Fruit fly (Drosophila melanogaster): ENCODE measurements around the gene CG1983.
A peak's percentile ranks its signal among the peaks of the same experiment; 100 is the strongest.

The CG1983 gene

DNA sequence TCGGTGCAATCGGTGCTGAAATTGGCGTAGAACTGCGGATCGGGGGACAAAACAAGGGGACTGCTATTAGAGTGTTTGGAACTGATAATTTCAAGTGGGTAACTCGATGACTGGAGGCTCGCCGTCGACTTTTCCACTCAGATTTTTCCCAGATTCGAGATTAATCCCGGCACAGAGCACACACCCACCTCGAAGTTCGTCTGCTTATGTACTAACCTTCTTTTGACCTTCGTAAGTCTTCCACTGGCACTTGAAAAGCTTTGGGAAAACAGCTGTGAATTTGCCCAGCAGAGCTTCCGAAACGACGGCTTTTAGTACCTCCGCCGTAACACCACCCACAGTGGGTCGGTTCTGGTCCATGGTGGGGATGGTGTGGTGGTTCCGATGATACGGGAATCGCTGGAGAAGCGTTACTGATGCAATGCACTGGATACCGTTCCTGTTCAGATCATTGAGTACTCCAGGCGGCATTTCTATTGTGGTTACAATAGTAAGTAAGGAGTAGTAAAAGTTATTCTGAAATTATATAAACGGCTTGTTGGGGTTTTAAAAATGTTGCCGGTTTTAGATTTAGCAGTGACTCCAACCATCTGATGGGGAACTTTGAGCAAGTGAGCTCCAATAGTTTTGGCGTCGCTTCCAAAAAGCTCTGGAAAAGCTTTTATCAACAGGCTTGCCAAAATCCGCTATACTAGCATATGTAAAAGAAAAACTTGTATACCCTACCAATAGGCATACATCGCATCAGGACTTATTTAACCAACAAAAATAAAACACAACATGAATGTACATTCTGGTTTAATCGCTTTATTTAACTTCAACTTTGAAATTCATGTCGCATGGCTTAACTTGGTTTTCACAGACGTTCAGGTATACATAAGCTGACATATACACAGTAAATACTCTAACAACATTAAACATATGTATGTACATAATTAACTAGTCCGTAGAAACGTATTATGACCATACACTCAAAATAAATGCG, 43.1 kb downstream of the CG1983 start, which contains the start of gene Tpi:
TSS of gene Tpi (minus strand) at position 537 of the 985 bp plus-strand sequence.
- TF ChIP-seq Vsx2 (GFP tag; optimal IDR thresholded peaks at IDR 0.05; ENCODE audit: partially characterized antibody), result no peak
- TF ChIP-seq sage (GFP tag; optimal IDR thresholded peaks at IDR 0.05), result no peak
- peak; percentile 60 for TF ChIP-seq fru (GFP tag; optimal IDR thresholded peaks at IDR 0.05)
- no peak for TF ChIP-seq Rel (GFP tag; optimal IDR thresholded peaks at IDR 0.05)
- no peak for TF ChIP-seq Rel (tag; optimal IDR thresholded peaks at IDR 0.05)
- TF ChIP-seq psq (GFP tag; optimal IDR thresholded peaks at IDR 0.05), result peak; percentile 58
- TF ChIP-seq GATAd (GFP tag; optimal IDR thresholded peaks at IDR 0.05), result no peak
- TF ChIP-seq ey (GFP tag; optimal IDR thresholded peaks at IDR 0.05), result peak; percentile 52
- peak; percentile 53 for TF ChIP-seq OdsH (GFP tag; optimal IDR thresholded peaks at IDR 0.05)
- no peak for TF ChIP-seq dmrt93B (GFP tag; optimal IDR thresholded peaks at IDR 0.05)
- TF ChIP-seq Jra (GFP tag; optimal IDR thresholded peaks at IDR 0.05), result no peak
- peak in 1 of 2 experiments; percentile 58 for TF ChIP-seq foxo (GFP tag; optimal IDR thresholded peaks at IDR 0.05)
- TF ChIP-seq Hr83 (GFP tag; optimal IDR thresholded peaks at IDR 0.05; ENCODE audit: poor library complexity, severe bottlenecking), result peak; percentile 29
- TF ChIP-seq woc (GFP tag; optimal IDR thresholded peaks at IDR 0.05), result no peak
- no peak for TF ChIP-seq brk (GFP tag; optimal IDR thresholded peaks at IDR 0.05)
- no peak for TF ChIP-seq jim (GFP tag; optimal IDR thresholded peaks at IDR 0.05)
- TF ChIP-seq CG32264 (GFP tag; optimal IDR thresholded peaks at IDR 0.05), result no peak
- peak; percentile 84 for TF ChIP-seq Myc (optimal IDR thresholded peaks at IDR 0.05)
- TF ChIP-seq br (GFP tag; optimal IDR thresholded peaks at IDR 0.05), result peak; percentile 65
- peak; percentile 66 for TF ChIP-seq rgr (GFP tag; optimal IDR thresholded peaks at IDR 0.05)

DNA sequence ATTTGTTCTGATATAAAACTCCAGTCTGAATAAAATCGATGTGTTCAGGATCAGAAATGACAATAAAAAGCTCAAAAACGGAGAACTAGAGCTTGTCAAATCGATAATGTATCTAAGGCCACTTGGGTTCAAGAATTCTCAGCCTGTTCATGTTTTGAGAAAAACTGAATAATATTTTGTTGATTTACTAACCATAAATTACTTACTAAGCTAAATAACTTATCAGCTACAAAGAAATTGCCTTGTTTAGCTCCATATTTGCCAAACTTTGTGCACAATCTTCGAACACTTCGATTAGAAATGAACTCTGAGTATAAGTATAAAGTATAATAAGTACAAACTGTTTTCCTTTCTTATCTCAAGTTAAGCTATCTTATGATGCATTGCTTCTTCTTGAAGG, 45.2 kb downstream of the CG1983 start, which contains the start of gene CG31029:
TSS of gene CG31029 (minus strand) at position 101 of the 400 bp plus-strand sequence.
- TF ChIP-seq h (GFP tag; optimal IDR thresholded peaks at IDR 0.05) (no peak), foxo (GFP tag; optimal IDR thresholded peaks at IDR 0.05) (no peak)

DNA sequence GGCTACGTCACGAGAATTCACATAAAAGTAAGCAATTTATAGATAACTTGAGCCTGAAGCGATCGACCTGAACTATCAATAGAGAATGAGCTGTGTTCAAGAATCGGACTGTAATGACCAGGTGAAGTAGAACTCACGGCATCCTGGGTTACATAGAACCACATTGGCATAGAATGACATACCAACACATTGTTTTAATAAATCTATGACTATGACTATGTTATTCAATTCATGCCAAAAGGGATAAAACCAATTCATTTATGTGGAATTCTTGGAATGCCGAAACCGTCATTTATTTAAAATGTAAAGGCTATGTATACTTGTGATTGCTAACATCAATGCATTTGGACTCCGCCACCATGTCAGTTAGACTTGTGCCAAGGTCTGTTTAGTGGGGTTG, 48.5 kb downstream of the CG1983 start, which contains the start of gene Ppi1:
TSS of gene Ppi1 (minus strand) at position 101 of the 400 bp plus-strand sequence.
- TF ChIP-seq Vsx2 (GFP tag; optimal IDR thresholded peaks at IDR 0.05; ENCODE audit: partially characterized antibody) (no peak), brk (GFP tag; optimal IDR thresholded peaks at IDR 0.05) (no peak), CG9705 (GFP tag; optimal IDR thresholded peaks at IDR 0.05) (no peak), N (GFP tag; optimal IDR thresholded peaks at IDR 0.05) (no peak), Dif (GFP tag; optimal IDR thresholded peaks at IDR 0.05; ENCODE audit: partially characterized antibody) (no peak), Sp1 (GFP tag; optimal IDR thresholded peaks at IDR 0.05) (no peak), lola (GFP tag; optimal IDR thresholded peaks at IDR 0.05) (no peak), rgr (GFP tag; optimal IDR thresholded peaks at IDR 0.05) (no peak), psq (GFP tag; optimal IDR thresholded peaks at IDR 0.05) (no peak), dsf (GFP tag; optimal IDR thresholded peaks at IDR 0.05; ENCODE audit: borderline replicate concordance) (no peak), CrebA (GFP tag; optimal IDR thresholded peaks at IDR 0.05; ENCODE audit: borderline replicate concordance) (no peak), Jra (GFP tag; optimal IDR thresholded peaks at IDR 0.05) (no peak), dl (GFP tag; optimal IDR thresholded peaks at IDR 0.05; ENCODE audit: insufficient read depth in 1 of 2, partially characterized antibody in 2 of 2) (no peak), usp (GFP tag; optimal IDR thresholded peaks at IDR 0.05) (no peak), woc (GFP tag; optimal IDR thresholded peaks at IDR 0.05) (no peak), sage (GFP tag; optimal IDR thresholded peaks at IDR 0.05) (no peak), Mio (GFP tag; optimal IDR thresholded peaks at IDR 0.05) (no peak), Rel (GFP tag; optimal IDR thresholded peaks at IDR 0.05) (no peak), Rel (tag; optimal IDR thresholded peaks at IDR 0.05) (no peak), HLH106 (tag; optimal IDR thresholded peaks at IDR 0.05) (no peak)

All from whole organism, wandering third instar larva.